Worm (Caenorhabditis elegans) whole organism, L2 larva: ENCODE data around the gene nhr-180.

Source experiments
- aly-2 ChIP-seq: fragments of 150-350 bp; optimal IDR thresholded peaks from 2 replicates; lab custom pipeline; 2014; ENCODE audit warnings: missing biosample characterization, missing genetic modification characterization
- crh-2 ChIP-seq: sonication (generic microtip); optimal IDR thresholded peaks from 2 replicates; lab custom pipeline; 2017; ENCODE audit warnings: missing biosample characterization, missing genetic modification characterization
- egl-27 ChIP-seq: sonication (generic microtip); optimal IDR thresholded peaks from 3 replicates; lab custom pipeline; 2017; ENCODE audit warnings: missing biosample characterization, missing genetic modification reagents, missing genetic modification characterization
- lin-11 ChIP-seq: fragments of 150-350 bp; sonication (generic microtip); optimal IDR thresholded peaks from 2 replicates; lab custom pipeline; 2014; ENCODE audit warnings: missing biosample characterization, missing genetic modification characterization, inconsistent platforms, mixed read lengths
- lin-13 ChIP-seq: fragments of 150-350 bp; optimal IDR thresholded peaks from 2 replicates; lab custom pipeline; 2014; ENCODE audit warnings: missing biosample characterization, missing genetic modification reagents, missing genetic modification characterization
- mab-5 ChIP-seq: fragments of 150-350 bp; optimal IDR thresholded peaks from 2 replicates; lab custom pipeline; 2014; ENCODE audit warnings: missing biosample characterization, missing genetic modification characterization
- nhr-10 ChIP-seq: sonication (generic microtip); optimal IDR thresholded peaks from 2 replicates; lab custom pipeline; 2017; ENCODE audit warnings: missing biosample characterization, missing genetic modification characterization
- nhr-11 ChIP-seq: fragments of 150-350 bp; optimal IDR thresholded peaks from 2 replicates; lab custom pipeline; 2014; ENCODE audit warnings: missing biosample characterization, missing genetic modification characterization
- skn-1 ChIP-seq: sonication (generic microtip); optimal IDR thresholded peaks from 2 replicates; lab custom pipeline; 2017; ENCODE audit warnings: missing biosample characterization, missing genetic modification characterization

DNA sequence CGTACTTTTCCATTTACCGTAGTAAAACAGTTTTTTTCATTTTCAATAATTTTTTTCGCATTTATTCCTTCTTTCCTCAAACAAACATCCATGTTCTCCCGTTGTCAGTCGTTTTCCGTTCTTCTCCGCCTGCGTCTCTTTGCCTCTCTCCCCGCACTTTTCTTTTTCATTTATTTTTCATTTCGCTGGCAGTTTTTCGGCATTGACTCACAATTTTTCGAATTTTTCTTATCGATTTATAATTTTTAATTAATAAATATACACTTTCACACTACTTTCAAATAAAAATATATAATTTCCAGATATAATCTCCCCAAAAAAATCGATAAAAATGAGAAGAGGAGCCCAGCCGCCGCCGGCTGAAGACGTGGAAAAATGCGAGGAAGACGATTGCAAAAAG is 20.1 kb upstream of the nhr-180 start, which contains the start of gene H25P19.1:
- TF ChIP-seq egl-27 (tag; lab: Kevin White, UChicago) (no peak), mab-5 (tag; lab: Kevin White, UChicago) (no peak), lin-11 (tag; lab: Kevin White, UChicago) (no peak), aly-2 (no peak), crh-2 (tag; lab: Kevin White, UChicago) (no peak), lin-13 (GFP tag; lab: Kevin White, UChicago) (no peak), skn-1 (tag; lab: Kevin White, UChicago) (no peak), nhr-10 (tag; lab: Kevin White, UChicago) (no peak), nhr-11 (tag; lab: Kevin White, UChicago) (no peak)
